Worm (Caenorhabditis elegans): ENCODE measurements around the gene pqn-48.

pqn-48 gene

ce11 chrII:3996005-3996404 is 42.7 kb upstream of the pqn-48 start, which contains the start of gene clc-22:
Gene clc-22, minus strand, starts transcription at chrII:3996075.
- TF ChIP-seq blmp-1 (tag; optimal IDR thresholded peaks at IDR 0.05) = no peak
- TF ChIP-seq mab-5 (tag; optimal IDR thresholded peaks at IDR 0.05) = no peak
- TF ChIP-seq ztf-11 (tag; optimal IDR thresholded peaks at IDR 0.05) = no peak
- TF ChIP-seq unc-62 (GFP tag; optimal IDR thresholded peaks at IDR 0.05) = no peak
- TF ChIP-seq ceh-83 (GFP tag; optimal IDR thresholded peaks at IDR 0.05) = no peak
- no peak for TF ChIP-seq hlh-1 (tag; optimal IDR thresholded peaks at IDR 0.05)
- TF ChIP-seq zip-8 (tag; optimal IDR thresholded peaks at IDR 0.05) = no peak
- TF ChIP-seq nhr-237 (tag; optimal IDR thresholded peaks at IDR 0.05) = no peak
- no peak for TF ChIP-seq nhr-28 (tag; optimal IDR thresholded peaks at IDR 0.05)
- no peak for TF ChIP-seq flh-1 (GFP tag; optimal IDR thresholded peaks at IDR 0.05)

- no peak for TF ChIP-seq snpc-4 (tag; optimal IDR thresholded peaks at IDR 0.05)
- TF ChIP-seq ceh-43 (GFP tag; optimal IDR thresholded peaks at IDR 0.05) = peak; percentile 52
- TF ChIP-seq unc-120 (tag; optimal IDR thresholded peaks at IDR 0.05; ENCODE audit: poor library complexity, severe bottlenecking) = peak; percentile 39
- peak; percentile 15 for TF ChIP-seq ztf-11 (tag; optimal IDR thresholded peaks at IDR 0.05)
- no peak for TF ChIP-seq lin-13 (tag; optimal IDR thresholded peaks at IDR 0.05)
- TF ChIP-seq sem-2 (GFP tag; optimal IDR thresholded peaks at IDR 0.05) = no peak
- peak; percentile 83 for TF ChIP-seq mls-2 (tag; optimal IDR thresholded peaks at IDR 0.05)
- TF ChIP-seq ces-1 (GFP tag; optimal IDR thresholded peaks at IDR 0.05) = peak; percentile 94
- TF ChIP-seq mab-5 (tag; optimal IDR thresholded peaks at IDR 0.05) = no peak
- TF ChIP-seq hlh-1 (tag; optimal IDR thresholded peaks at IDR 0.05) = no peak
- peak; percentile 51 for TF ChIP-seq M03D4.4 (tag; optimal IDR thresholded peaks at IDR 0.05)
- TF ChIP-seq nhr-2 (tag; optimal IDR thresholded peaks at IDR 0.05) = no peak
- TF ChIP-seq blmp-1 (tag; optimal IDR thresholded peaks at IDR 0.05) = no peak
- peak; percentile 55 for TF ChIP-seq cnd-1 (tag; optimal IDR thresholded peaks at IDR 0.05)
- peak; percentile 36 for TF ChIP-seq drap-1 (GFP tag; optimal IDR thresholded peaks at IDR 0.05)
- no peak for TF ChIP-seq nhr-237 (tag; optimal IDR thresholded peaks at IDR 0.05)
- TF ChIP-seq ham-2 (GFP tag; optimal IDR thresholded peaks at IDR 0.05) = no peak
- peak; percentile 6 for TF ChIP-seq mep-1 (tag; optimal IDR thresholded peaks at IDR 0.05)
- TF ChIP-seq sptf-1 (tag; optimal IDR thresholded peaks at IDR 0.05) = peak; percentile 81
- TF ChIP-seq ceh-83 (GFP tag; optimal IDR thresholded peaks at IDR 0.05) = no peak
- no peak for TF ChIP-seq flh-1 (GFP tag; optimal IDR thresholded peaks at IDR 0.05)
- no peak for TF ChIP-seq elt-1 (tag; optimal IDR thresholded peaks at IDR 0.05; ENCODE audit: borderline replicate concordance, insufficient read depth)
- TF ChIP-seq nhr-76 (tag; optimal IDR thresholded peaks at IDR 0.05) = no peak
- no peak for TF ChIP-seq pha-4 (tag; optimal IDR thresholded peaks at IDR 0.05)
- no peak for TF ChIP-seq tbx-8 (GFP tag; optimal IDR thresholded peaks at IDR 0.05)
- no peak for TF ChIP-seq ceh-39 (tag; optimal IDR thresholded peaks at IDR 0.05)
- TF ChIP-seq nhr-28 (tag; optimal IDR thresholded peaks at IDR 0.05) = no peak
- no peak for TF ChIP-seq bed-3 (GFP tag; optimal IDR thresholded peaks at IDR 0.05)
- TF ChIP-seq lin-32 (GFP tag; optimal IDR thresholded peaks at IDR 0.05) = peak; percentile 48
Measured at ce11 chrII:3999537-3999936, 39.1 kb upstream of the pqn-48 start.

- no peak for TF ChIP-seq ceh-39 (tag; optimal IDR thresholded peaks at IDR 0.05)
- TF ChIP-seq blmp-1 (tag; optimal IDR thresholded peaks at IDR 0.05) = no peak
- no peak for TF ChIP-seq tbx-8 (GFP tag; optimal IDR thresholded peaks at IDR 0.05)
- TF ChIP-seq nhr-12 (tag; optimal IDR thresholded peaks at IDR 0.05) = no peak
- TF ChIP-seq lsy-2 (tag; optimal IDR thresholded peaks at IDR 0.05) = no peak
- TF ChIP-seq ces-1 (GFP tag; optimal IDR thresholded peaks at IDR 0.05) = no peak
- no peak for TF ChIP-seq M03D4.4 (tag; optimal IDR thresholded peaks at IDR 0.05)
- TF ChIP-seq nhr-237 (tag; optimal IDR thresholded peaks at IDR 0.05) = no peak
- no peak for TF ChIP-seq cnd-1 (tag; optimal IDR thresholded peaks at IDR 0.05)
- no peak for TF ChIP-seq pha-4 (tag; optimal IDR thresholded peaks at IDR 0.05)
- no peak for TF ChIP-seq unc-39 (tag; optimal IDR thresholded peaks at IDR 0.05)
- TF ChIP-seq flh-1 (GFP tag; optimal IDR thresholded peaks at IDR 0.05) = no peak
- TF ChIP-seq unc-62 (GFP tag; optimal IDR thresholded peaks at IDR 0.05) = no peak
- no peak for TF ChIP-seq bed-3 (GFP tag; optimal IDR thresholded peaks at IDR 0.05)
- TF ChIP-seq mab-5 (tag; optimal IDR thresholded peaks at IDR 0.05) = no peak
- no peak for TF ChIP-seq nhr-28 (tag; optimal IDR thresholded peaks at IDR 0.05)
- no peak for TF ChIP-seq zip-8 (tag; optimal IDR thresholded peaks at IDR 0.05)
- no peak for TF ChIP-seq elt-1 (tag; optimal IDR thresholded peaks at IDR 0.05; ENCODE audit: borderline replicate concordance, insufficient read depth)
- TF ChIP-seq nhr-2 (tag; optimal IDR thresholded peaks at IDR 0.05) = no peak
- no peak for TF ChIP-seq unc-120 (tag; optimal IDR thresholded peaks at IDR 0.05; ENCODE audit: poor library complexity, severe bottlenecking)
Measured at ce11 chrII:4000430-4000829, 38.3 kb upstream of the pqn-48 start.

ce11 chrII:4002134-4002533 is 36.5 kb upstream of the pqn-48 start:
- TF ChIP-seq pha-4 (tag; optimal IDR thresholded peaks at IDR 0.05) (peak; percentile 32), blmp-1 (tag; optimal IDR thresholded peaks at IDR 0.05) (no peak), sptf-1 (tag; optimal IDR thresholded peaks at IDR 0.05) (no peak), ces-1 (GFP tag; optimal IDR thresholded peaks at IDR 0.05) (peak; percentile 53)
